Worm (Caenorhabditis elegans): ENCODE results near the gene Y62H9A.12.

The Y62H9A.12 gene

ce11 chrX:11924158-11924557 lies 10.2 kb downstream of the Y62H9A.12 start, which contains the start of gene F55G7.1 (continued):
- no peak for TF ChIP-seq alr-1 (tag; optimal IDR thresholded peaks at IDR 0.05)
- TF ChIP-seq ZK546.5 (tag; optimal IDR thresholded peaks at IDR 0.05), result no peak
- TF ChIP-seq mdl-1 (tag; optimal IDR thresholded peaks at IDR 0.05), result no peak
- no peak for TF ChIP-seq mbf-1 (tag; optimal IDR thresholded peaks at IDR 0.05)
- no peak for TF ChIP-seq egl-27 (tag; optimal IDR thresholded peaks at IDR 0.05)
- TF ChIP-seq ztf-11 (tag; optimal IDR thresholded peaks at IDR 0.05), result no peak
- peak; percentile 2 for TF ChIP-seq Y55F3AM.14 (GFP tag; optimal IDR thresholded peaks at IDR 0.05)
- peak; percentile 52 for TF ChIP-seq fos-1 (tag; optimal IDR thresholded peaks at IDR 0.05)
- peak; percentile 70 for TF ChIP-seq crh-2 (tag; optimal IDR thresholded peaks at IDR 0.05)
- no peak for TF ChIP-seq ztf-4 (tag; optimal IDR thresholded peaks at IDR 0.05)
- peak; percentile 63 for TF ChIP-seq sma-9 (GFP tag; optimal IDR thresholded peaks at IDR 0.05)
- TF ChIP-seq sma-9 (tag; optimal IDR thresholded peaks at IDR 0.05), result no peak
- TF ChIP-seq nhr-129 (tag; optimal IDR thresholded peaks at IDR 0.05), result peak; percentile 87

ce11 chrX:11925243-11925642 lies 11.3 kb downstream of the Y62H9A.12 start:
- TF ChIP-seq fos-1 (tag; optimal IDR thresholded peaks at IDR 0.05), result peak; percentile 48
- no peak for TF ChIP-seq egl-27 (tag; optimal IDR thresholded peaks at IDR 0.05)
- TF ChIP-seq sma-9 (GFP tag; optimal IDR thresholded peaks at IDR 0.05), result peak; percentile 52
- TF ChIP-seq sma-9 (tag; optimal IDR thresholded peaks at IDR 0.05), result no peak

- no peak for TF ChIP-seq C34F6.9 (tag; optimal IDR thresholded peaks at IDR 0.05)
- TF ChIP-seq Y55F3AM.14 (GFP tag; optimal IDR thresholded peaks at IDR 0.05), result no peak
- no peak for TF ChIP-seq lin-13 (GFP tag; optimal IDR thresholded peaks at IDR 0.05)
- TF ChIP-seq F13H6.1 (tag; optimal IDR thresholded peaks at IDR 0.05), result no peak
- TF ChIP-seq elt-3 (tag; optimal IDR thresholded peaks at IDR 0.05), result no peak
- TF ChIP-seq dmd-4 (tag; optimal IDR thresholded peaks at IDR 0.05), result no peak
- TF ChIP-seq aly-2 (tag; optimal IDR thresholded peaks at IDR 0.05), result no peak
Measured at ce11 chrX:11927585-11927984, 13.7 kb downstream of the Y62H9A.12 start, which contains the start of gene F55G7.4. F55G7.4 (plus strand) TSS chrX:11927885.

- TF ChIP-seq nhr-129 (tag; optimal IDR thresholded peaks at IDR 0.05) (no peak), R02D3.7 (tag; optimal IDR thresholded peaks at IDR 0.05) (no peak), nhr-237 (tag; optimal IDR thresholded peaks at IDR 0.05) (no peak), nhr-10 (tag; optimal IDR thresholded peaks at IDR 0.05) (no peak), unc-39 (tag; optimal IDR thresholded peaks at IDR 0.05) (no peak), aly-2 (tag; optimal IDR thresholded peaks at IDR 0.05) (no peak), dmd-4 (tag; optimal IDR thresholded peaks at IDR 0.05) (no peak), lin-11 (tag; optimal IDR thresholded peaks at IDR 0.05) (no peak), skn-1 (tag; optimal IDR thresholded peaks at IDR 0.05) (no peak)
Measured at ce11 chrX:11931559-11931958, 17.6 kb downstream of the Y62H9A.12 start, which contains the start of gene dot-1.4. dot-1.4 (minus strand) TSS chrX:11931659.

ce11 chrX:11933547-11933946 lies 19.6 kb downstream of the Y62H9A.12 start:
- no peak for TF ChIP-seq sma-9 (GFP tag; optimal IDR thresholded peaks at IDR 0.05)
- TF ChIP-seq sma-9 (tag; optimal IDR thresholded peaks at IDR 0.05), result no peak
- no peak for TF ChIP-seq unc-55 (GFP tag; optimal IDR thresholded peaks at IDR 0.05)
- TF ChIP-seq unc-39 (tag; optimal IDR thresholded peaks at IDR 0.05), result no peak
- no peak for TF ChIP-seq egl-27 (tag; optimal IDR thresholded peaks at IDR 0.05)
- TF ChIP-seq R02D3.7 (tag; optimal IDR thresholded peaks at IDR 0.05), result no peak
- no peak for TF ChIP-seq sem-4 (tag; optimal IDR thresholded peaks at IDR 0.05)
- TF ChIP-seq mab-5 (tag; optimal IDR thresholded peaks at IDR 0.05), result no peak
- no peak for TF ChIP-seq dmd-4 (tag; optimal IDR thresholded peaks at IDR 0.05)
- TF ChIP-seq ztf-4 (tag; optimal IDR thresholded peaks at IDR 0.05), result no peak
- no peak for TF ChIP-seq mdl-1 (tag; optimal IDR thresholded peaks at IDR 0.05)
- no peak for TF ChIP-seq alr-1 (tag; optimal IDR thresholded peaks at IDR 0.05)
- no peak for TF ChIP-seq C34F6.9 (tag; optimal IDR thresholded peaks at IDR 0.05)

ce11 chrX:11934933-11935332 lies 21.0 kb downstream of the Y62H9A.12 start:
- TF ChIP-seq fos-1 (tag; optimal IDR thresholded peaks at IDR 0.05) (peak; percentile 21), C34F6.9 (tag; optimal IDR thresholded peaks at IDR 0.05) (peak; percentile 7), zag-1 (tag; optimal IDR thresholded peaks at IDR 0.05) (peak; percentile 27), ama-1 (optimal IDR thresholded peaks at IDR 0.05) (no peak), nhr-129 (tag; optimal IDR thresholded peaks at IDR 0.05) (peak; percentile 58), Y55F3AM.14 (GFP tag; optimal IDR thresholded peaks at IDR 0.05) (no peak), lin-13 (GFP tag; optimal IDR thresholded peaks at IDR 0.05) (peak; percentile 53), F13H6.1 (tag; optimal IDR thresholded peaks at IDR 0.05) (peak; percentile 30), ztf-1 (GFP tag; conservative IDR thresholded peaks at IDR 0.05) (no peak), nhr-21 (tag; optimal IDR thresholded peaks at IDR 0.05) (peak; percentile 36), peb-1 (tag; optimal IDR thresholded peaks at IDR 0.05) (no peak), mdl-1 (tag; optimal IDR thresholded peaks at IDR 0.05) (peak in 1 of 2 experiments; percentile 4), crh-2 (tag; optimal IDR thresholded peaks at IDR 0.05) (peak; percentile 26), sma-3 (GFP tag; optimal IDR thresholded peaks at IDR 0.05) (peak; percentile 36), unc-55 (GFP tag; optimal IDR thresholded peaks at IDR 0.05) (peak; percentile 48), lsy-2 (tag; optimal IDR thresholded peaks at IDR 0.05) (peak in 1 of 2 experiments; percentile 24), lin-11 (tag; optimal IDR thresholded peaks at IDR 0.05) (peak; percentile 43), egl-27 (tag; optimal IDR thresholded peaks at IDR 0.05) (peak; percentile 20), sma-9 (GFP tag; optimal IDR thresholded peaks at IDR 0.05) (peak; percentile 60), sma-9 (tag; optimal IDR thresholded peaks at IDR 0.05) (no peak)
